Worm (Caenorhabditis elegans): ENCODE results near the gene oac-4.

DNA sequence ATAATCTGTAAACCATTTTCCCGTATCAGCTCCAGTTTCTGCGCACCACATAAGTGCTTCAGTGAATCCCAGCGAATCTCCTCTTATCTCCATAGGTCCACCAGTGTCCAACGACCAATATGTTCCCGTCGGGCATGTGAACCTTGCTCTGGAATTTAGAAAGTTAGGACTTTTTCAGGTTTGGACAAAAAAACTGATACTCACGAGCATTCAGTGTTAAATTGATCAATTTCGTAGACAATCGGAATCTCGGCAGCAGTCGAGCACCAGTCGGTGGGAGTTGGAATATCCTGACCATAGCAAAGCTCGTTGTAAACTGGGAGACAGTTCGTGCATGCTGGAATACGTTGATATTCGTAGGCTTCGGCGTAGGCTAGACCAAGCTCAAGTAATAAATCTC, 6.2 kb downstream of the oac-4 start:
- no peak for TF ChIP-seq ama-1 (optimal IDR thresholded peaks at IDR 0.05)
- TF ChIP-seq ama-1 (GFP tag; optimal IDR thresholded peaks at IDR 0.05): no peak
- no peak for TF ChIP-seq nfyb-1 (GFP tag; IDR thresholded peaks at IDR 0.05)
- TF ChIP-seq athp-1 (tag; optimal IDR thresholded peaks at IDR 0.05): no peak
- TF ChIP-seq lin-26 (GFP tag; IDR thresholded peaks at IDR 0.05): no peak
